Fruit fly (Drosophila melanogaster): ENCODE data around the gene CG11470.

dm6 chr3R:29546418-29546817, 43.1 kb downstream of the CG11470 start:
- no peak for TF ChIP-seq dl (GFP tag; optimal IDR thresholded peaks at IDR 0.05; ENCODE audit: insufficient read depth in 1 of 2, partially characterized antibody in 2 of 2)
- no peak for TF ChIP-seq pan (optimal IDR thresholded peaks at IDR 0.05)
- TF ChIP-seq fru (GFP tag; optimal IDR thresholded peaks at IDR 0.05) = no peak
- no peak for TF ChIP-seq Myc (optimal IDR thresholded peaks at IDR 0.05)
- TF ChIP-seq Dfd (GFP tag; optimal IDR thresholded peaks at IDR 0.05) = no peak
- no peak for TF ChIP-seq lola (GFP tag; optimal IDR thresholded peaks at IDR 0.05)
- no peak for TF ChIP-seq woc (GFP tag; optimal IDR thresholded peaks at IDR 0.05)
- no peak for TF ChIP-seq Dif (GFP tag; optimal IDR thresholded peaks at IDR 0.05; ENCODE audit: partially characterized antibody)

Data from whole organism, wandering third instar larva.